Worm (Caenorhabditis elegans) whole organism, L2 larva: ENCODE measurements around the gene W05B10.6.

Source experiments
- C34F6.9 ChIP-seq: fragments of 150-350 bp; optimal IDR thresholded peaks from 2 replicates; lab custom pipeline; 2014; ENCODE audit warnings: missing biosample characterization, missing genetic modification characterization
- Y55F3AM.14 ChIP-seq: fragments of 200-800 bp; sonication (Bioruptor generic); optimal IDR thresholded peaks from 2 replicates; lab custom pipeline; 2018; ENCODE audit warnings: mild to moderate bottlenecking, missing genetic modification characterization, missing compliant biosample characterization
- alr-1 ChIP-seq: fragments of 150-350 bp; optimal IDR thresholded peaks from 2 replicates; lab custom pipeline; 2014; ENCODE audit warnings: missing biosample characterization, missing genetic modification characterization
- aly-2 ChIP-seq: fragments of 150-350 bp; optimal IDR thresholded peaks from 2 replicates; lab custom pipeline; 2014; ENCODE audit warnings: missing biosample characterization, missing genetic modification characterization
- ama-1 ChIP-seq: fragments of 150-350 bp; optimal IDR thresholded peaks from 2 replicates; lab custom pipeline; 2018; ENCODE audit warnings: inconsistent platforms
- blmp-1 ChIP-seq: sonication (generic microtip); optimal IDR thresholded peaks from 2 replicates; lab custom pipeline; 2017; ENCODE audit warnings: missing genetic modification characterization, mild to moderate bottlenecking, missing compliant biosample characterization, antibody characterized with exemption, moderate library complexity; ENCODE audit not compliant: insufficient read depth
- ceh-16 ChIP-seq: fragments of 150-350 bp; optimal IDR thresholded peaks from 2 replicates; lab custom pipeline; 2014; ENCODE audit warnings: missing biosample characterization, missing genetic modification characterization
- crh-2 ChIP-seq: sonication (generic microtip); optimal IDR thresholded peaks from 2 replicates; lab custom pipeline; 2017; ENCODE audit warnings: missing biosample characterization, missing genetic modification characterization
- elt-1 ChIP-seq: fragments of 150-350 bp; optimal IDR thresholded peaks from 2 replicates; lab custom pipeline; 2014; ENCODE audit warnings: missing biosample characterization, missing genetic modification characterization
- fos-1 ChIP-seq: fragments of 150-350 bp; optimal IDR thresholded peaks from 2 replicates; lab custom pipeline; 2014; ENCODE audit warnings: missing biosample characterization, missing genetic modification characterization
- gmeb-1 ChIP-seq: fragments of 150-350 bp; optimal IDR thresholded peaks from 2 replicates; lab custom pipeline; 2014; ENCODE audit warnings: missing biosample characterization, missing genetic modification characterization
- lin-11 ChIP-seq: fragments of 150-350 bp; sonication (generic microtip); optimal IDR thresholded peaks from 2 replicates; lab custom pipeline; 2014; ENCODE audit warnings: missing biosample characterization, missing genetic modification characterization, inconsistent platforms, mixed read lengths
- lin-13 ChIP-seq: fragments of 150-350 bp; optimal IDR thresholded peaks from 2 replicates; lab custom pipeline; 2014; ENCODE audit warnings: missing biosample characterization, missing genetic modification reagents, missing genetic modification characterization
- nhr-10 ChIP-seq: sonication (generic microtip); optimal IDR thresholded peaks from 2 replicates; lab custom pipeline; 2017; ENCODE audit warnings: missing biosample characterization, missing genetic modification characterization
- nhr-11 ChIP-seq: fragments of 150-350 bp; optimal IDR thresholded peaks from 2 replicates; lab custom pipeline; 2014; ENCODE audit warnings: missing biosample characterization, missing genetic modification characterization
- nhr-12 ChIP-seq: fragments of 150-350 bp; optimal IDR thresholded peaks from 2 replicates; lab custom pipeline; 2014; ENCODE audit warnings: missing biosample characterization, missing genetic modification characterization
- nhr-129 ChIP-seq: fragments of 150-350 bp; optimal IDR thresholded peaks from 2 replicates; lab custom pipeline; 2014; ENCODE audit warnings: missing biosample characterization, missing genetic modification characterization
- nhr-21 ChIP-seq: fragments of 150-350 bp; optimal IDR thresholded peaks from 2 replicates; lab custom pipeline; 2014; ENCODE audit warnings: missing biosample characterization, missing genetic modification characterization
- sem-4 ChIP-seq: fragments of 150-350 bp; optimal IDR thresholded peaks from 2 replicates; lab custom pipeline; 2014; ENCODE audit warnings: missing biosample characterization, missing genetic modification reagents, missing genetic modification characterization
- skn-1 ChIP-seq: sonication (generic microtip); optimal IDR thresholded peaks from 2 replicates; lab custom pipeline; 2017; ENCODE audit warnings: missing biosample characterization, missing genetic modification characterization
- sma-3 ChIP-seq: sonication (generic microtip); optimal IDR thresholded peaks from 2 replicates; lab custom pipeline; 2016; ENCODE audit warnings: missing genetic modification reagents, missing genetic modification characterization, missing compliant biosample characterization
- sma-9 ChIP-seq, 2 experiments: fragments of 150-350 bp in 1 of 2; sonication (generic microtip) in 1 of 2; optimal IDR thresholded peaks; 2 replicates each; lab custom pipeline; 2014 to 2016; ENCODE audit warnings: missing genetic modification characterization in 2 of 2, mild to moderate bottlenecking in 1 of 2, missing biosample characterization in 1 of 2, missing compliant biosample characterization in 1 of 2, missing genetic modification reagents in 1 of 2, moderate library complexity in 1 of 2
- snpc-4 ChIP-seq: fragments of 150-350 bp; optimal IDR thresholded peaks from 2 replicates; lab custom pipeline; 2014; ENCODE audit warnings: missing biosample characterization, missing genetic modification characterization
- unc-55 ChIP-seq: fragments of 150-350 bp; sonication (generic microtip); optimal IDR thresholded peaks from 3 replicates; lab custom pipeline; 2014; ENCODE audit warnings: missing biosample characterization, missing genetic modification reagents, missing genetic modification characterization
- unc-62 ChIP-seq: fragments of 150-350 bp; optimal IDR thresholded peaks from 2 replicates; lab custom pipeline; 2014; ENCODE audit warnings: missing biosample characterization, missing genetic modification reagents, missing genetic modification characterization
- zag-1 ChIP-seq: fragments of 150-350 bp; optimal IDR thresholded peaks from 2 replicates; lab custom pipeline; 2014; ENCODE audit warnings: missing biosample characterization, missing genetic modification characterization
- ztf-1 ChIP-seq: fragments of 200-800 bp; sonication (Bioruptor generic); conservative IDR thresholded peaks from 2 replicates; pipeline ENCODE4 v1.3.6; 2022; ENCODE audit warnings: missing genetic modification characterization, missing compliant biosample characterization
- ztf-4 ChIP-seq: fragments of 150-350 bp; optimal IDR thresholded peaks from 2 replicates; lab custom pipeline; 2014; ENCODE audit warnings: missing biosample characterization, missing genetic modification characterization

Gene W05B10.6

ce11 chrV:12697364-12697901 lies 39.4 kb upstream of the W05B10.6 start, which contains the start of gene istr-1:
Gene istr-1 (plus strand): TSS chrV:12697858.
- TF ChIP-seq unc-55 (GFP tag; lab: Kevin White, UChicago) = peak; percentile 34
- TF ChIP-seq nhr-129 (tag; lab: Kevin White, UChicago) = peak; percentile 33
- TF ChIP-seq aly-2 (tag; lab: Kevin White, UChicago) = no peak
- no peak for TF ChIP-seq lin-11 (tag; lab: Kevin White, UChicago)
- peak; percentile 66 for TF ChIP-seq C34F6.9
- no peak for TF ChIP-seq ztf-1 (GFP tag; lab: Robert Waterston, UW)
- no peak for TF ChIP-seq ceh-16 (tag; lab: Kevin White, UChicago)
- peak; percentile 11 for TF ChIP-seq skn-1 (tag; lab: Kevin White, UChicago)
- no peak for TF ChIP-seq alr-1 (tag; lab: Kevin White, UChicago)
- no peak for TF ChIP-seq Y55F3AM.14 (GFP tag; lab: Kevin White, UChicago)
- TF ChIP-seq fos-1 = peak; percentile 12
- TF ChIP-seq, all 48 proteins: peak for 5

DNA sequence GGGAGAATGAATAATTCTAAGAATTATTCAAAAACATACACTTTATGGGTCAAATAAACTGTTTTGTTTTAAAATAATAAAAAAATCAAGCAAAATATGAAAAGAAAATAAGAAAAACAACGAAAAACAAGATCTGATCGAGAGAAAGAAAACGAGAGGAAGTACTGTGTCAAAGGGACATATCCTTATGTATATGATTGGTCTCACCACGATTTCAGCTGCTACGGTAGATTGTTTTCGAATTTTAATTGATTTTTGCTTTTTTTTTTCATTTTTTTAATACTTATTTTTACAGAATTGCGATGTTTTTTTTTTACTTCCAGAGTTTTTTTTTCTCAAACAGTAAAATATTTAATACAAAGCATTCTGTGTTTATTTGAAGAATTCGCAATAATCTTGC lies 38.7 kb upstream of the W05B10.6 start:
- TF ChIP-seq nhr-11 (tag; lab: Kevin White, UChicago) (no peak), ama-1 (no peak), ztf-4 (no peak), lin-11 (tag; lab: Kevin White, UChicago) (no peak), C34F6.9 (no peak), Y55F3AM.14 (GFP tag; lab: Kevin White, UChicago) (no peak), nhr-12 (tag; lab: Kevin White, UChicago) (no peak), skn-1 (tag; lab: Kevin White, UChicago) (no peak), nhr-129 (tag; lab: Kevin White, UChicago) (no peak), unc-62 (no peak)

ce11 chrV:12695968-12696367 lies 37.9 kb upstream of the W05B10.6 start, which contains the start of gene K10C8.4:
Gene K10C8.4 (plus strand): TSS chrV:12696268.
- no peak for TF ChIP-seq ztf-4
- TF ChIP-seq crh-2 (tag; lab: Kevin White, UChicago) = no peak
- TF ChIP-seq nhr-10 = no peak
- TF ChIP-seq ceh-16 (tag; lab: Kevin White, UChicago) = no peak
- no peak for TF ChIP-seq elt-1
- no peak for TF ChIP-seq lin-13 (GFP tag; lab: Kevin White, UChicago)
- TF ChIP-seq unc-55 (GFP tag; lab: Kevin White, UChicago) = peak; percentile 5
- no peak for TF ChIP-seq lin-11 (tag; lab: Kevin White, UChicago)
- no peak for TF ChIP-seq nhr-12 (tag; lab: Kevin White, UChicago)
- no peak for TF ChIP-seq snpc-4 (tag; lab: Kevin White, UChicago)
- TF ChIP-seq sma-3 (GFP tag; lab: Kevin White, UChicago) = no peak
- no peak for TF ChIP-seq sma-9 (GFP tag; optimal IDR thresholded peaks at IDR 0.05; lab: Kevin White, UChicago)
- no peak for TF ChIP-seq sma-9 (tag; optimal IDR thresholded peaks at IDR 0.05; lab: Kevin White, UChicago)
- peak; percentile 15 for TF ChIP-seq C34F6.9
- no peak for TF ChIP-seq gmeb-1 (tag; lab: Kevin White, UChicago)

ce11 chrV:12695155-12695554 lies 37.1 kb upstream of the W05B10.6 start, which contains the start of gene parn-1:
Gene parn-1 (minus strand): TSS chrV:12695255.
- TF ChIP-seq nhr-129 (tag; lab: Kevin White, UChicago) (no peak), unc-62 (no peak)

- no peak for TF ChIP-seq sem-4 (tag; lab: Kevin White, UChicago)
- peak; percentile 3 for TF ChIP-seq fos-1
Observed at ce11 chrV:12683205-12683604, 25.2 kb upstream of the W05B10.6 start.

DNA sequence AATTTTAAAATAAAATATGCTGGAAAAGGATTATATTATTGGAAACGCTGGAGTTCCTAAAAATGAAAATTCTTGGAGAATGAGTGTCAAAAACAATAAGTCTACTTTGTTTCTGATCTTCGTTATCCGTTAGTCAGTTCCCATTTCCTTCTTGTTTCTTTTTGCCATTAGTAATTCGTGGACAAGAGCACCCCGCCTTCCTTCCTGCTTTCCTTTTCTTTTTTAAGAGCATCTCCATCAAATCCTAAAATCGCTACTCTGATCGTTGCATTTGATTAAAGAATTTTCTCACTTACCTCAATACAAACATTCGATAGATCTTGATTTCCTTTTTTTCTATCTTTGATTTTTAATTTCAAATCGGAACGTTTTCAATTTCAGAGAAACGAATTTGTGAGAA lies 21.8 kb upstream of the W05B10.6 start, which contains the start of gene frpr-15:
Gene frpr-15 (plus strand): TSS at position 301 of the 400 bp plus-strand sequence.
- TF ChIP-seq snpc-4 (tag; lab: Kevin White, UChicago) = no peak
- no peak for TF ChIP-seq nhr-21 (tag; lab: Kevin White, UChicago)
- no peak for TF ChIP-seq sma-9 (GFP tag; optimal IDR thresholded peaks at IDR 0.05; lab: Kevin White, UChicago)
- no peak for TF ChIP-seq sma-9 (tag; optimal IDR thresholded peaks at IDR 0.05; lab: Kevin White, UChicago)
- no peak for TF ChIP-seq lin-11 (tag; lab: Kevin White, UChicago)
- TF ChIP-seq blmp-1 (tag; lab: Kevin White, UChicago) = no peak
- TF ChIP-seq zag-1 (tag; lab: Kevin White, UChicago) = no peak
